Worm (Caenorhabditis elegans) whole organism, young adult: ENCODE results near the gene B0310.6.

ENCODE experiments used
- Y53F4B.3 ChIP-seq: fragments of 200-800 bp; sonication (Bioruptor generic); IDR thresholded peaks from 2 replicates; pipeline ENCODE4 v1.3.6; 2022; ENCODE audit warnings: missing genetic modification reagents, missing genetic modification characterization, missing compliant biosample characterization
- Y95B8A.8 ChIP-seq: fragments of 200-800 bp; sonication (Bioruptor generic); IDR thresholded peaks from 2 replicates; pipeline ENCODE4 v1.3.6; 2022; ENCODE audit warnings: missing genetic modification reagents, missing genetic modification characterization, missing compliant biosample characterization
- bed-1 ChIP-seq: fragments of 200-800 bp; sonication (Bioruptor generic); IDR thresholded peaks from 2 replicates; pipeline ENCODE4 v1.3.6; 2022; ENCODE audit warnings: missing genetic modification reagents, missing genetic modification characterization, missing compliant biosample characterization
- ekl-4 ChIP-seq: fragments of 200-800 bp; sonication (Bioruptor generic); IDR thresholded peaks from 2 replicates; pipeline ENCODE4 v1.3.6; 2022; ENCODE audit warnings: missing genetic modification reagents, missing genetic modification characterization, missing compliant biosample characterization
- ets-4 ChIP-seq: fragments of 200-800 bp; sonication (Bioruptor generic); optimal IDR thresholded peaks from 2 replicates; lab custom pipeline; 2018; ENCODE audit warnings: mild to moderate bottlenecking, missing genetic modification characterization, missing compliant biosample characterization
- lsl-1 ChIP-seq: fragments of 200-800 bp; sonication (Bioruptor generic); optimal IDR thresholded peaks from 2 replicates; lab custom pipeline; 2018; ENCODE audit warnings: mild to moderate bottlenecking, missing genetic modification characterization, moderate library complexity, missing compliant biosample characterization
- unc-130 ChIP-seq: sonication (generic microtip); optimal IDR thresholded peaks from 2 replicates; lab custom pipeline; 2016; ENCODE audit warnings: missing genetic modification reagents, missing genetic modification characterization, missing compliant biosample characterization

DNA sequence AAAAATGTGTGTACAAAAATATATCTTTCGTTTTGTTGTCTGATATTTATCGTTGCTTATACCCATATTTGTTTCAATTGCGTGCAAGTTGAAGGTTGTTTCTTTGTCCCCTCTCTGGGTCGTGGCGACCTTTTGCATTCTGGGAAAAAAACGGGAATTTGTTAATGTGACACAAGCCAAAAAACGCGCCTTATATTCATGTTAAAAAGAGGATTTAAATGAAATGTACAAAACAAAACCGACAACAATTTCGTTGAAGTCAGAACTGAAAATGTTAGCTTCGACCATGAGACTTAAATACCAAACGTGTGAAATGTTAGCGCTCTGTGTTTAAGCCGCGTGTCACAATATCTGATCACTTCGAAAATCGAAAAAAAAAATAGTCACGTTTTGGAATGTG is 6.3 kb downstream of the B0310.6 start:
- TF ChIP-seq unc-130 (GFP tag; lab: Kevin White, UChicago) (no peak), Y95B8A.8 (GFP tag; lab: Robert Waterston, UW) (no peak), Y53F4B.3 (no peak), lsl-1 (GFP tag; lab: Kevin White, UChicago) (no peak), ets-4 (GFP tag; lab: Kevin White, UChicago) (no peak), ekl-4 (GFP tag; lab: Robert Waterston, UW) (no peak), bed-1 (GFP tag; lab: Robert Waterston, UW) (no peak)
